Worm (Caenorhabditis elegans) whole organism, L3 larva: ENCODE data around the gene M199.136.

Source experiments
- R02D3.7 ChIP-seq: fragments of 150-350 bp; optimal IDR thresholded peaks from 2 replicates; lab custom pipeline; 2014; ENCODE audit warnings: missing biosample characterization, missing genetic modification characterization
- aly-2 ChIP-seq: fragments of 150-350 bp; optimal IDR thresholded peaks from 2 replicates; lab custom pipeline; 2014; ENCODE audit warnings: missing biosample characterization, missing genetic modification characterization
- ama-1 ChIP-seq: fragments of 150-350 bp; optimal IDR thresholded peaks from 2 replicates; lab custom pipeline; 2018
- ceh-16 ChIP-seq: sonication (generic microtip); optimal IDR thresholded peaks from 2 replicates; lab custom pipeline; 2017; ENCODE audit warnings: missing biosample characterization, missing genetic modification characterization
- ceh-28 ChIP-seq: fragments of 150-350 bp; optimal IDR thresholded peaks from 2 replicates; lab custom pipeline; 2014; ENCODE audit warnings: missing biosample characterization, missing genetic modification reagents, missing genetic modification characterization
- ceh-82 ChIP-seq: fragments of 150-350 bp; optimal IDR thresholded peaks from 2 replicates; lab custom pipeline; 2014; ENCODE audit warnings: missing biosample characterization, missing genetic modification characterization
- ceh-9 ChIP-seq: sonication (generic microtip); optimal IDR thresholded peaks from 2 replicates; lab custom pipeline; 2018; ENCODE audit warnings: missing biosample characterization, missing genetic modification characterization
- elt-1 ChIP-seq: fragments of 150-350 bp; optimal IDR thresholded peaks from 2 replicates; lab custom pipeline; 2014; ENCODE audit warnings: missing biosample characterization, missing genetic modification characterization
- elt-2 ChIP-seq: sonication (generic microtip); optimal IDR thresholded peaks from 2 replicates; lab custom pipeline; 2016; ENCODE audit warnings: missing genetic modification reagents, mild to moderate bottlenecking, missing genetic modification characterization, missing compliant biosample characterization
- elt-3 ChIP-seq, 3 experiments: fragments of 150-350 bp in 1 of 3; sonication (generic microtip) in 2 of 3; optimal IDR thresholded peaks; 2 replicates in 2 of 3; 4 replicates in 1 of 3; lab custom pipeline; 2014 to 2017; ENCODE audit warnings: missing biosample characterization in 3 of 3, missing genetic modification characterization in 3 of 3
- eor-1 ChIP-seq, 2 experiments: fragments of 150-350 bp; optimal IDR thresholded peaks; 2 replicates each; lab custom pipeline; 2014 to 2018; ENCODE audit warnings: missing biosample characterization in 2 of 2, missing genetic modification characterization in 2 of 2
- fkh-10 ChIP-seq: sonication (generic microtip); optimal IDR thresholded peaks from 2 replicates; lab custom pipeline; 2017; ENCODE audit warnings: missing biosample characterization, missing genetic modification reagents, missing genetic modification characterization
- fos-1 ChIP-seq: fragments of 150-350 bp; optimal IDR thresholded peaks from 2 replicates; lab custom pipeline; 2014; ENCODE audit warnings: missing biosample characterization, missing genetic modification characterization
- hmg-11 ChIP-seq: sonication (generic microtip); optimal IDR thresholded peaks from 2 replicates; lab custom pipeline; 2016; ENCODE audit warnings: missing genetic modification characterization, missing compliant biosample characterization
- lin-15B ChIP-seq: fragments of 150-350 bp; optimal IDR thresholded peaks from 2 replicates; lab custom pipeline; 2014; ENCODE audit warnings: missing biosample characterization, missing genetic modification characterization
- lin-39 ChIP-seq: fragments of 150-350 bp; optimal IDR thresholded peaks from 2 replicates; lab custom pipeline; 2018; ENCODE audit warnings: missing biosample characterization, missing genetic modification reagents, missing genetic modification characterization
- lsy-12 ChIP-seq: sonication (generic microtip); optimal IDR thresholded peaks from 2 replicates; lab custom pipeline; 2016; ENCODE audit warnings: mild to moderate bottlenecking, missing genetic modification characterization, missing compliant biosample characterization
- mdl-1 ChIP-seq: fragments of 150-350 bp; optimal IDR thresholded peaks from 2 replicates; lab custom pipeline; 2014; ENCODE audit warnings: missing biosample characterization, missing genetic modification characterization
- nfya-1 ChIP-seq: sonication (generic microtip); optimal IDR thresholded peaks from 2 replicates; lab custom pipeline; 2017; ENCODE audit warnings: missing genetic modification characterization, mild to moderate bottlenecking, missing compliant biosample characterization, antibody characterized with exemption, moderate library complexity; ENCODE audit not compliant: insufficient read depth
- nhr-11 ChIP-seq: fragments of 150-350 bp; optimal IDR thresholded peaks from 2 replicates; lab custom pipeline; 2014; ENCODE audit warnings: missing biosample characterization, missing genetic modification characterization
- nhr-12 ChIP-seq: fragments of 150-350 bp; optimal IDR thresholded peaks from 2 replicates; lab custom pipeline; 2014; ENCODE audit warnings: missing biosample characterization, missing genetic modification characterization
- nhr-23 ChIP-seq: fragments of 150-350 bp; optimal IDR thresholded peaks from 2 replicates; lab custom pipeline; 2014; ENCODE audit warnings: missing biosample characterization, missing genetic modification reagents, missing genetic modification characterization
- nhr-237 ChIP-seq: fragments of 150-350 bp; optimal IDR thresholded peaks from 2 replicates; lab custom pipeline; 2014; ENCODE audit warnings: missing biosample characterization, missing genetic modification characterization
- nhr-25 ChIP-seq: sonication (generic microtip); optimal IDR thresholded peaks from 2 replicates; lab custom pipeline; 2017; ENCODE audit warnings: missing biosample characterization, missing genetic modification characterization
- nhr-28 ChIP-seq: fragments of 150-350 bp; optimal IDR thresholded peaks from 2 replicates; lab custom pipeline; 2014; ENCODE audit warnings: missing biosample characterization, missing genetic modification characterization
- nhr-43 ChIP-seq: sonication (generic microtip); optimal IDR thresholded peaks from 2 replicates; lab custom pipeline; 2016; ENCODE audit warnings: mild to moderate bottlenecking, missing genetic modification characterization, missing compliant biosample characterization; ENCODE audit not compliant: poor library complexity, severe bottlenecking
- nhr-67 ChIP-seq: fragments of 150-350 bp; optimal IDR thresholded peaks from 2 replicates; lab custom pipeline; 2014; ENCODE audit warnings: missing biosample characterization, missing genetic modification characterization
- nhr-77 ChIP-seq: fragments of 150-350 bp; optimal IDR thresholded peaks from 2 replicates; lab custom pipeline; 2014; ENCODE audit warnings: missing biosample characterization, missing genetic modification characterization
- pha-4 ChIP-seq: fragments of 150-350 bp; optimal IDR thresholded peaks from 2 replicates; lab custom pipeline; 2014; ENCODE audit warnings: missing biosample characterization, missing genetic modification reagents, missing genetic modification characterization
- sea-2 ChIP-seq: fragments of 150-350 bp; sonication (generic microtip); optimal IDR thresholded peaks from 4 replicates; lab custom pipeline; 2014; ENCODE audit warnings: missing biosample characterization, missing genetic modification reagents, missing genetic modification characterization
- tbx-2 ChIP-seq: sonication (generic microtip); optimal IDR thresholded peaks from 2 replicates; lab custom pipeline; 2016; ENCODE audit warnings: mild to moderate bottlenecking, missing genetic modification characterization, missing compliant biosample characterization
- unc-39 ChIP-seq: sonication (generic microtip); optimal IDR thresholded peaks from 4 replicates; lab custom pipeline; 2017; ENCODE audit warnings: missing biosample characterization, missing genetic modification characterization
- ztf-11 ChIP-seq: fragments of 150-350 bp; optimal IDR thresholded peaks from 2 replicates; lab custom pipeline; 2014; ENCODE audit warnings: missing biosample characterization, missing genetic modification characterization

The M199.136 gene

DNA sequence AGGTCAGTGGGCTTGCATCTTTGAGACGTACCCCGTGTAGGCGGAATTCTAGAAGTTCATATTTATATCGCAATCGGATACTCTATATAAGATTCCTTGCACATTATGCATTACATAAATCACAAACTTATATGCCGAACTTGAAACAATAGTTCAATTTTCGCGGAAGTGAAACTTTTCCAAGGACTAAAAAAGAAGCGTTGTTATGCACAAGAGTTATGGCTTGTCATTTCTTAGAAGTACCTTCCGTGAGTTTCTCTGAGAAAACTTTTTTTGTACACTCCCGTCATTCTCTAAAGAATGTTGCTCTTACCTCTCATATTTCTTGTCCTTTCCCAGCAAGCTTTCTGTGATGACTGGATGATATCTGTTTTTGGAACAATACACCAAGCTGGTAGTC, at the start of gene M199.136:
M199.136 (plus strand) TSS at position 301 of the 400 bp plus-strand sequence.
- TF ChIP-seq hmg-11 (tag; lab: Kevin White, UChicago) (no peak), ztf-11 (tag; lab: Kevin White, UChicago) (no peak), nhr-23 (tag; lab: Kevin White, UChicago) (no peak)

DNA sequence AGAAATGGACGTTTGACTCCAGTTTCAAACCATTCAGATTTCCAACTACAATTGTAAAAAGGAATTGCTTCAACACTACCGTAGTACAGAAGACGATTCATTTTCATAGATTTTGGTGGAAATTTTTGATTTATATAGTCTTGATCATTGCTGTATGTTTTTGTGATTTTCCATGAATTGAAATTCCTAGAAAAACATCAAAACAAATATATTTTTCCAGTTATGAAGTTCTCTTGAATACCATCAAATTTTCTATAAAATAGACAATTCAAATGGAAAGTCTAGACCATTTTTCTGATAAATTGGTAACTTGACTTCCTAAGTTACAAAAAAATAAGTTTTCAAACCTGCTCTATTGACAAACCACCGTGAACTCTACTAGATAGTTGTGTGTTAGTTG, 49.7 kb upstream of the M199.136 start, which contains the start of gene srt-48:
srt-48 (minus strand) TSS at position 101 of the 400 bp plus-strand sequence.
- no peak for TF ChIP-seq unc-39 (tag; lab: Kevin White, UChicago)
- TF ChIP-seq ceh-28 (tag; lab: Kevin White, UChicago), result no peak
- no peak for TF ChIP-seq fkh-10 (GFP tag; lab: Kevin White, UChicago)
- TF ChIP-seq R02D3.7 (tag; lab: Kevin White, UChicago), result no peak
- no peak for TF ChIP-seq nhr-12
- no peak for TF ChIP-seq lin-15B
- TF ChIP-seq ceh-16 (tag; lab: Kevin White, UChicago), result no peak
- TF ChIP-seq nhr-11 (tag; lab: Kevin White, UChicago), result no peak
- no peak for TF ChIP-seq nhr-23 (tag; lab: Kevin White, UChicago)
- no peak for TF ChIP-seq elt-2 (tag; lab: Kevin White, UChicago)
- no peak for TF ChIP-seq lin-39 (tag; lab: Kevin White, UChicago)
- no peak for TF ChIP-seq ceh-9 (tag; lab: Kevin White, UChicago)
- no peak for TF ChIP-seq nhr-77 (tag; lab: Kevin White, UChicago)
- no peak for TF ChIP-seq nhr-25 (tag; lab: Kevin White, UChicago)
- no peak for TF ChIP-seq nhr-67
- TF ChIP-seq eor-1 (tag; optimal IDR thresholded peaks at IDR 0.05; lab: Kevin White, UChicago), result no peak
- no peak for TF ChIP-seq elt-3 (tag; optimal IDR thresholded peaks at IDR 0.05; lab: Kevin White, UChicago)
- TF ChIP-seq nhr-237 (tag; lab: Kevin White, UChicago), result no peak
- TF ChIP-seq fos-1 (tag; lab: Kevin White, UChicago), result no peak

DNA sequence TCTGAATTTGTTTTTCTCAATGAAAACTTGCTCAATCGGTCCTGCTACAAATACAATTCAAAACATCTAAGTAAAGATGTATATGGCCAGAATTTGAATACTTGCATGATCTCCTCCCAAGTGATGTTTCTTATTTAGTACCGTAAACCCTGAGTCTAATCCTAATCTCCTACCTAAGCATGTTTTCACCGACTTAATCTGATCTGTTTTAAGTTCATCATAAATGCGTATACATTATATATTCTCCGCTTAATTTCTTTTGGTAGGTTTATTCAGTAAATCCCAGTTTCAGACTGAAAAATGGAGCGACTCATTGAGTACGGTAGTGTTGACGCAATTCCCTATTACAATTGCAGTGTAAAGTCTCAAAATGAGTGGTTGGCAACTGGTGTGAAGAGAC, 44.1 kb upstream of the M199.136 start, which contains the start of gene srt-50:
srt-50 (plus strand) TSS at position 301 of the 400 bp plus-strand sequence.
- TF ChIP-seq nhr-237 (tag; lab: Kevin White, UChicago) (no peak), nhr-25 (tag; lab: Kevin White, UChicago) (no peak), lin-15B (no peak), ceh-82 (tag; lab: Kevin White, UChicago) (no peak), fkh-10 (GFP tag; lab: Kevin White, UChicago) (no peak), aly-2 (tag; lab: Kevin White, UChicago) (no peak), ceh-16 (tag; lab: Kevin White, UChicago) (no peak), pha-4 (tag; lab: Kevin White, UChicago) (no peak), lsy-12 (tag; lab: Kevin White, UChicago) (no peak), nhr-43 (tag; lab: Kevin White, UChicago) (no peak), ztf-11 (tag; lab: Kevin White, UChicago) (no peak), eor-1 (tag; optimal IDR thresholded peaks at IDR 0.05; lab: Kevin White, UChicago) (no peak), nhr-11 (tag; lab: Kevin White, UChicago) (no peak), elt-1 (tag; lab: Kevin White, UChicago) (no peak), lin-39 (tag; lab: Kevin White, UChicago) (no peak), fos-1 (tag; lab: Kevin White, UChicago) (no peak), nhr-28 (tag; lab: Kevin White, UChicago) (no peak), sea-2 (no peak), tbx-2 (tag; lab: Kevin White, UChicago) (no peak)

DNA sequence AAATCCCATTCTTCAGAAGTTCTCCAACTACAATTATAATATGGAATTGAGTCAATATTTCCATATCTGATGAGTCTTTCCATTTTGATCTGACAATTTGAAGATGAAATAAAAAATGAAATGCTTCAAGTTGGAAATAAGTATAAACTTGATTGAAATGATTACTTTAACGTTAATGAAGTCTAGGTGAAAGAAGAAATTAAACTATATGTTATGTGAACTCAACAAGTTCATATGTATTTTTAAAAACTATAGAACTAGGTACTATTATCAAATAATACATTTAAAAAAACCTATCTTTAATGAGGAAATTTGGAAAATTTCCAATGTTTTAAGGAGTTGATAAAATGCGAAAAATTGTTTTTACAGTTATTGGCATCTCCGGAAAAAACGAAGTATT, 20.2 kb upstream of the M199.136 start, which contains the start of gene srt-49:
srt-49 (minus strand) TSS at position 101 of the 400 bp plus-strand sequence.
- TF ChIP-seq lin-39 (tag; lab: Kevin White, UChicago), result no peak
- TF ChIP-seq nhr-23 (tag; lab: Kevin White, UChicago), result no peak
- TF ChIP-seq ama-1 (lab: Kevin White, UChicago), result no peak
- no peak for TF ChIP-seq mdl-1 (tag; lab: Kevin White, UChicago)
- no peak for TF ChIP-seq nhr-11 (tag; lab: Kevin White, UChicago)
- TF ChIP-seq nhr-28 (tag; lab: Kevin White, UChicago), result no peak
- TF ChIP-seq nhr-43 (tag; lab: Kevin White, UChicago), result no peak
- TF ChIP-seq R02D3.7 (tag; lab: Kevin White, UChicago), result no peak
- TF ChIP-seq aly-2 (tag; lab: Kevin White, UChicago), result no peak
- no peak for TF ChIP-seq ztf-11 (tag; lab: Kevin White, UChicago)
- no peak for TF ChIP-seq ceh-9 (tag; lab: Kevin White, UChicago)
- TF ChIP-seq ceh-28 (tag; lab: Kevin White, UChicago), result no peak
- no peak for TF ChIP-seq elt-2 (tag; lab: Kevin White, UChicago)
- no peak for TF ChIP-seq fos-1 (tag; lab: Kevin White, UChicago)
- TF ChIP-seq fkh-10 (GFP tag; lab: Kevin White, UChicago), result no peak
- TF ChIP-seq nfya-1 (tag; lab: Kevin White, UChicago), result no peak
